Fruit fly (Drosophila melanogaster) whole organism, prepupa: ENCODE measurements around the gene Atg1.

Experiments
- Blimp-1 ChIP-seq: fragments of 200-800 bp; sonication (Bioruptor generic); optimal IDR thresholded peaks from 3 replicates; lab custom pipeline; 2017; ENCODE audit warnings: missing biosample characterization, missing genetic modification characterization, mild to moderate bottlenecking, moderate library complexity, missing genetic modification reagents
- CG10669 ChIP-seq: fragments of 200-800 bp; sonication (Bioruptor generic); optimal IDR thresholded peaks from 3 replicates; lab custom pipeline; 2018; ENCODE audit warnings: missing biosample characterization, mild to moderate bottlenecking, missing genetic modification characterization, moderate library complexity
- CG11762 ChIP-seq: fragments of 200-800 bp; sonication (Bioruptor generic); optimal IDR thresholded peaks from 3 replicates; lab custom pipeline; 2016; ENCODE audit warnings: missing biosample characterization, missing genetic modification characterization; ENCODE audit not compliant: insufficient read depth
- CG15336 ChIP-seq: fragments of 200-800 bp; sonication (Bioruptor generic); IDR thresholded peaks from 2 replicates; pipeline ENCODE4 v1.3.6; 2022; ENCODE audit warnings: missing biosample characterization, missing genetic modification characterization
- CG1621 ChIP-seq: fragments of 200-800 bp; sonication (Bioruptor generic); optimal IDR thresholded peaks from 3 replicates; lab custom pipeline; 2018; ENCODE audit warnings: missing biosample characterization, mild to moderate bottlenecking, missing genetic modification characterization
- CG31627 ChIP-seq: fragments of 200-800 bp; sonication (Bioruptor generic); optimal IDR thresholded peaks from 3 replicates; lab custom pipeline; 2016; ENCODE audit warnings: missing biosample characterization, missing genetic modification characterization
- CG32006 ChIP-seq: fragments of 200-800 bp; sonication (Bioruptor generic); optimal IDR thresholded peaks from 3 replicates; lab custom pipeline; 2017; ENCODE audit warnings: missing biosample characterization, mild to moderate bottlenecking, missing genetic modification characterization
- CG34406 ChIP-seq: fragments of 200-800 bp; sonication (Bioruptor generic); optimal IDR thresholded peaks from 3 replicates; lab custom pipeline; 2016; ENCODE audit warnings: missing biosample characterization, missing genetic modification characterization
- CG3919 ChIP-seq: fragments of 200-800 bp; sonication (Bioruptor generic); optimal IDR thresholded peaks from 3 replicates; lab custom pipeline; 2016; ENCODE audit warnings: missing biosample characterization, missing genetic modification characterization
- CG6163 ChIP-seq: fragments of 200-800 bp; sonication (Bioruptor generic); IDR thresholded peaks from 3 replicates; pipeline ENCODE4 v1.3.6; 2022; ENCODE audit warnings: missing biosample characterization, missing genetic modification characterization
- CG6808 ChIP-seq: fragments of 200-800 bp; sonication (Bioruptor generic); optimal IDR thresholded peaks from 3 replicates; lab custom pipeline; 2017; ENCODE audit warnings: missing biosample characterization, missing genetic modification characterization, mild to moderate bottlenecking, moderate library complexity, missing genetic modification reagents
- CG7368 ChIP-seq: fragments of 200-800 bp; sonication (Bioruptor generic); optimal IDR thresholded peaks from 3 replicates; lab custom pipeline; 2016; ENCODE audit warnings: missing biosample characterization, missing genetic modification characterization
- CG8119 ChIP-seq: fragments of 200-800 bp; sonication (Bioruptor generic); IDR thresholded peaks from 3 replicates; pipeline ENCODE4 v1.3.6; 2022; ENCODE audit warnings: missing biosample characterization, missing genetic modification characterization
- CG8319 ChIP-seq: fragments of 200-800 bp; sonication (Bioruptor generic); optimal IDR thresholded peaks from 3 replicates; lab custom pipeline; 2016; ENCODE audit warnings: missing biosample characterization, missing genetic modification characterization
- CG8632 ChIP-seq: fragments of 200-800 bp; sonication (Bioruptor generic); optimal IDR thresholded peaks from 3 replicates; lab custom pipeline; 2016; ENCODE audit warnings: missing biosample characterization, missing genetic modification characterization
- Eip75B ChIP-seq: fragments of 200-800 bp; sonication (Bioruptor generic); optimal IDR thresholded peaks from 3 replicates; lab custom pipeline; 2016; ENCODE audit warnings: missing biosample characterization, missing genetic modification characterization
- Eip78C ChIP-seq: fragments of 200-800 bp; sonication (Bioruptor generic); peaks from one replicate; lab custom pipeline; 2016; ENCODE audit warnings: missing biosample characterization, missing genetic modification characterization
- Eip93F ChIP-seq: fragments of 200-800 bp; sonication (Bioruptor generic); optimal IDR thresholded peaks from 2 replicates; lab custom pipeline; 2016; ENCODE audit warnings: missing biosample characterization, mild to moderate bottlenecking, missing genetic modification characterization
- Ets21C ChIP-seq: fragments of 200-800 bp; sonication (Bioruptor generic); optimal IDR thresholded peaks from 3 replicates; lab custom pipeline; 2016; ENCODE audit warnings: missing biosample characterization, missing genetic modification characterization
- Ets96B ChIP-seq: fragments of 200-800 bp; optimal IDR thresholded peaks from 2 replicates; lab custom pipeline; 2019; ENCODE audit warnings: missing biosample characterization, mild to moderate bottlenecking, missing genetic modification characterization, moderate library complexity
- Gug ChIP-seq: fragments of 200-800 bp; sonication (Bioruptor generic); IDR thresholded peaks from 2 replicates; pipeline ENCODE4 v1.3.6; 2022; ENCODE audit warnings: missing biosample characterization, missing genetic modification characterization
- Hr38 ChIP-seq: sonication (Bioruptor generic); optimal IDR thresholded peaks from 2 replicates; lab custom pipeline; 2016; ENCODE audit warnings: missing biosample characterization, missing genetic modification characterization
- Hr39 ChIP-seq: fragments of 200-800 bp; sonication (Bioruptor generic); optimal IDR thresholded peaks from 2 replicates; lab custom pipeline; 2016; ENCODE audit warnings: missing biosample characterization, missing genetic modification characterization
- Hr4 ChIP-seq: fragments of 200-800 bp; sonication (Bioruptor generic); optimal IDR thresholded peaks from 3 replicates; lab custom pipeline; 2016; ENCODE audit warnings: missing biosample characterization, missing genetic modification characterization
- Met ChIP-seq: fragments of 200-800 bp; sonication (Bioruptor generic); optimal IDR thresholded peaks from 3 replicates; lab custom pipeline; 2016; ENCODE audit warnings: missing biosample characterization, missing genetic modification characterization
- OdsH ChIP-seq: fragments of 200-800 bp; sonication (Bioruptor generic); optimal IDR thresholded peaks from 3 replicates; lab custom pipeline; 2016; ENCODE audit warnings: missing biosample characterization, missing genetic modification characterization
- Smox ChIP-seq: fragments of 200-800 bp; sonication (Bioruptor generic); optimal IDR thresholded peaks from 3 replicates; lab custom pipeline; 2016; ENCODE audit warnings: missing biosample characterization, missing genetic modification characterization
- Sox102F ChIP-seq: fragments of 200-800 bp; sonication (Bioruptor generic); optimal IDR thresholded peaks from 2 replicates; lab custom pipeline; 2016; ENCODE audit warnings: missing biosample characterization, mild to moderate bottlenecking, missing genetic modification characterization
- Sox14 ChIP-seq: fragments of 200-800 bp; sonication (Bioruptor generic); optimal IDR thresholded peaks from 3 replicates; lab custom pipeline; 2016; ENCODE audit warnings: missing biosample characterization, missing genetic modification characterization
- cyc ChIP-seq: fragments of 200-800 bp; sonication (Bioruptor generic); optimal IDR thresholded peaks from 3 replicates; lab custom pipeline; 2016; ENCODE audit warnings: missing biosample characterization, missing genetic modification characterization
- dac ChIP-seq: fragments of 200-800 bp; sonication (Bioruptor generic); optimal IDR thresholded peaks from 2 replicates; lab custom pipeline; 2017; ENCODE audit warnings: missing biosample characterization, mild to moderate bottlenecking, missing genetic modification characterization
- dsx ChIP-seq: fragments of 200-800 bp; optimal IDR thresholded peaks from 3 replicates; lab custom pipeline; 2019; ENCODE audit warnings: missing biosample characterization, mild to moderate bottlenecking, missing genetic modification characterization, moderate library complexity; ENCODE audit not compliant: poor library complexity, severe bottlenecking
- eg ChIP-seq: fragments of 200-800 bp; sonication (Bioruptor generic); IDR thresholded peaks from 3 replicates; pipeline ENCODE4 v1.3.6; 2022; ENCODE audit warnings: missing biosample characterization, missing genetic modification characterization
- esn ChIP-seq: fragments of 200-800 bp; sonication (Bioruptor generic); optimal IDR thresholded peaks from 2 replicates; lab custom pipeline; 2016; ENCODE audit warnings: missing biosample characterization, mild to moderate bottlenecking, missing genetic modification characterization, moderate library complexity
- fd59A ChIP-seq: fragments of 200-800 bp; sonication (Bioruptor generic); optimal IDR thresholded peaks from 2 replicates; lab custom pipeline; 2017; ENCODE audit warnings: missing biosample characterization, mild to moderate bottlenecking, missing genetic modification characterization, missing genetic modification reagents
- fd85E ChIP-seq: fragments of 200-800 bp; sonication (Bioruptor generic); optimal IDR thresholded peaks from 3 replicates; lab custom pipeline; 2016; ENCODE audit warnings: missing biosample characterization, missing genetic modification characterization
- fkh ChIP-seq: fragments of 200-800 bp; sonication (Bioruptor generic); optimal IDR thresholded peaks from 3 replicates; lab custom pipeline; 2017; ENCODE audit warnings: missing biosample characterization, mild to moderate bottlenecking, missing genetic modification characterization, moderate library complexity
- lz ChIP-seq: fragments of 200-800 bp; sonication (Bioruptor generic); optimal IDR thresholded peaks from 3 replicates; lab custom pipeline; 2016; ENCODE audit warnings: missing biosample characterization, missing genetic modification characterization
- net ChIP-seq: fragments of 200-800 bp; sonication (Bioruptor generic); optimal IDR thresholded peaks from 3 replicates; lab custom pipeline; 2016; ENCODE audit warnings: missing biosample characterization, missing genetic modification characterization
- pdm3 ChIP-seq: fragments of 200-800 bp; sonication (Bioruptor generic); optimal IDR thresholded peaks from 3 replicates; lab custom pipeline; 2016; ENCODE audit warnings: missing biosample characterization, missing genetic modification characterization
- salr ChIP-seq, 2 experiments: fragments of 200-800 bp; sonication (Bioruptor generic); optimal IDR thresholded peaks; 3 replicates each; lab custom pipeline; 2016 to 2018; ENCODE audit warnings: missing biosample characterization in 2 of 2, missing genetic modification characterization in 2 of 2, mild to moderate bottlenecking in 1 of 2
- ss ChIP-seq, 2 experiments: fragments of 200-800 bp; sonication (Bioruptor generic); optimal IDR thresholded peaks; 2 replicates in 1 of 2; 3 replicates in 1 of 2; lab custom pipeline; 2017 to 2018; ENCODE audit warnings: mild to moderate bottlenecking in 2 of 2, missing biosample characterization in 2 of 2, missing genetic modification characterization in 2 of 2, moderate library complexity in 1 of 2
- svp ChIP-seq: fragments of 200-800 bp; sonication (Bioruptor generic); peaks from one replicate; lab custom pipeline; 2016; ENCODE audit warnings: missing biosample characterization, missing genetic modification characterization
- topi ChIP-seq: fragments of 200-800 bp; sonication (Bioruptor generic); optimal IDR thresholded peaks from 3 replicates; lab custom pipeline; 2016; ENCODE audit warnings: missing biosample characterization, missing genetic modification characterization
- vri ChIP-seq: fragments of 200-800 bp; sonication (Bioruptor generic); optimal IDR thresholded peaks from 3 replicates; lab custom pipeline; 2016; ENCODE audit warnings: missing biosample characterization, mild to moderate bottlenecking, missing genetic modification characterization

Atg1 gene

DNA sequence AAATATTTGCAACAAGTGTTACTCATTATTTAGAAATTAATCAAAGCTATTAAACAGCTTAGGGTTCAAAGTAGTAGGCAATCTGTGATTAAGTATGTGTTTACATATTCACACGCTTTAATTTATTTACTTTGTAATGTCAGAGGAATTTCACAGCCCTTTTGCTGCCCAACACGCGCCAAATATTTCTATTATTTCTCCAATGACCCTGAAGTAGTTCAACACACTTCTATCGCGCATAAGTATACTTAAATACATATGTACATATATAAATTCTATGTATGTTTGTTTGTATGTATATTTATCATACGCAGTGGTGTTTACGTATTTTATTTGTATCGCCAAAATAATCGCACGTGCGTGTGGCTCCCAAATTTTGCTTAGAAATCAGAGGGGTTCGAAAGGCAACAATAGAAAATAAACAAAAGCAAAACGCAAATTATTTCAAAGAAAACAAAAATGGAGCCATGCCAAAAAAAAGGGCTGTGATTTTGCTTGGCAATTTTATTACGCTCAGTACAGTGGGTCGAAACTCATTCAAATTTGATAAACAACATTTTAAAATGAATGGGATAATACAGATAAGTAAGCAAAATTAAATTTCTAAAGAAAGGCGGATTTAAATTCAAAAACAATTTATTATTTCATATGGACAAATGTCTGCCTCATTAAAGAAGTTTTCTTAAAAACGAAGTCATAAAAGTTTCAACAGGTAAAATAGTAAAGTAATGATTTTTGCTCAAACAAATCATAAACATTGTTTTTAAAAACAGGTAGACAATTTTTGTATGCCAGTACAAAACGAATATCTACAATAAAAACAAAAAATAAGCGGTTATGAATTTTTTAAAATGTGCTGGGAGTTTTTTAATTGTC lies 1.5 kb downstream of the Atg1 start:
- TF ChIP-seq Eip75B (GFP tag; lab: Kevin White, UChicago) (no peak), Hr39 (GFP tag; lab: Kevin White, UChicago) (peak; percentile 34), CG8632 (GFP tag; lab: Kevin White, UChicago) (peak; percentile 35), CG3919 (peak; percentile 13), dac (no peak), Eip78C (GFP tag; lab: Kevin White, UChicago) (peak; percentile 69), Hr4 (GFP tag; lab: Kevin White, UChicago) (peak; percentile 57), topi (GFP tag; lab: Kevin White, UChicago) (peak; percentile 30), fkh (GFP tag; lab: Kevin White, UChicago) (peak; percentile 55), CG15336 (GFP tag; lab: Robert Waterston, UW) (0 out of 2 replicates have a peak, but pooled peaks have one; percentile 22), Ets21C (GFP tag; lab: Kevin White, UChicago) (peak; percentile 24), dsx (GFP tag; lab: Kevin White, UChicago) (no peak), salr (GFP tag; optimal IDR thresholded peaks at IDR 0.05; lab: Kevin White, UChicago) (peak in 1 of 2 experiments; percentile 10), eg (0 out of 3 replicates have a peak, but pooled peaks have one; percentile 21), CG32006 (GFP tag; lab: Kevin White, UChicago) (peak; percentile 8), CG10669 (GFP tag; lab: Kevin White, UChicago) (no peak), CG1621 (no peak), Met (GFP tag; lab: Kevin White, UChicago) (peak; percentile 36), net (peak; percentile 43), Smox (GFP tag; lab: Kevin White, UChicago) (peak; percentile 17), CG8119 (GFP tag; lab: Robert Waterston, UW) (no peak), CG31627 (GFP tag; lab: Kevin White, UChicago) (peak; percentile 4), esn (peak; percentile 52), ss (GFP tag; optimal IDR thresholded peaks at IDR 0.05; lab: Kevin White, UChicago) (no peak)
- TF ChIP-seq, all 60 proteins: peak for 17

DNA sequence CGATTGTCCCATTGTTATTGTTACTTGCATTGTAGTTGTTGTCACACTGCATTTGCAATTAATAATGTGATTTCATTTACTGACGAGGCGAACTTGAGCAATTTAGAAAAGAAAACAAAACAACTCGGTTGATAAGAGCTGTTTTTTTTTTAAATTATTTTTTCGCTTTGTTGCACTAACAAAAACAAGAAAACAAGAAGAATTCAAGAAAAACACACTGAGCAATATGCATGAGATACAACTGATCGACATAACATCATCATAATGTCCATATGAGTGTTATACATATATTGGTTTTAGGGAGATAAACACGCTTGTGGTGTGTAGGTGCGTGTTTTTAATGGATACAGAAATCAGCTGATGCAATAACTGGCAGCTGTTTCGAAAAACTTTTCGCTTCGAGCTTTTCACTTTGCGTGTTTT lies 2.5 kb downstream of the Atg1 start:
- TF ChIP-seq pdm3: peak; percentile 51
- peak; percentile 78 for TF ChIP-seq Hr4 (GFP tag; lab: Kevin White, UChicago)
- TF ChIP-seq eg: peak; percentile 91
- TF ChIP-seq CG6808 (GFP tag; lab: Kevin White, UChicago): peak; percentile 32
- no peak for TF ChIP-seq Hr39 (GFP tag; lab: Kevin White, UChicago)
- TF ChIP-seq Eip78C (GFP tag; lab: Kevin White, UChicago): peak; percentile 75
- TF ChIP-seq Eip93F: peak; percentile 24
- no peak for TF ChIP-seq Hr38 (GFP tag; lab: Kevin White, UChicago)
- no peak for TF ChIP-seq svp (GFP tag; lab: Kevin White, UChicago)
- no peak for TF ChIP-seq fd59A (GFP tag; lab: Kevin White, UChicago)
- peak; percentile 52 for TF ChIP-seq OdsH
- peak; percentile 86 for TF ChIP-seq vri
- TF ChIP-seq Sox14 (GFP tag; lab: Kevin White, UChicago): peak; percentile 63
- no peak for TF ChIP-seq topi (GFP tag; lab: Kevin White, UChicago)
- peak; percentile 91 for TF ChIP-seq CG8119 (GFP tag; lab: Robert Waterston, UW)
- no peak for TF ChIP-seq CG34406 (GFP tag; lab: Kevin White, UChicago)
- no peak for TF ChIP-seq fd85E (GFP tag; lab: Kevin White, UChicago)
- no peak for TF ChIP-seq lz (GFP tag; lab: Kevin White, UChicago)
- no peak for TF ChIP-seq cyc (GFP tag; lab: Kevin White, UChicago)
- peak; percentile 86 for TF ChIP-seq CG6163 (GFP tag; lab: Robert Waterston, UW)
- TF ChIP-seq CG31627 (GFP tag; lab: Kevin White, UChicago): no peak
- peak; percentile 63 for TF ChIP-seq net
- TF ChIP-seq Ets21C (GFP tag; lab: Kevin White, UChicago): no peak
- no peak for TF ChIP-seq Eip75B (GFP tag; lab: Kevin White, UChicago)
- TF ChIP-seq CG8319 (GFP tag; lab: Kevin White, UChicago): no peak
- no peak for TF ChIP-seq Sox102F (GFP tag; lab: Kevin White, UChicago)
- TF ChIP-seq CG1621: no peak
- no peak for TF ChIP-seq Ets96B
- TF ChIP-seq Blimp-1 (GFP tag; lab: Kevin White, UChicago): no peak
- peak; percentile 57 for TF ChIP-seq dac
- TF ChIP-seq Smox (GFP tag; lab: Kevin White, UChicago): no peak
- TF ChIP-seq CG7368 (GFP tag; lab: Kevin White, UChicago): no peak
- TF ChIP-seq fkh (GFP tag; lab: Kevin White, UChicago): peak; percentile 52
- peak; percentile 84 for TF ChIP-seq CG15336 (GFP tag; lab: Robert Waterston, UW)
- TF ChIP-seq Gug (GFP tag; lab: Robert Waterston, UW): peak; percentile 76
- no peak for TF ChIP-seq dsx (GFP tag; lab: Kevin White, UChicago)
- TF ChIP-seq CG11762 (GFP tag; lab: Kevin White, UChicago): peak; percentile 49
